Worm (Caenorhabditis elegans): ENCODE measurements around the gene K12H6.7.

Gene K12H6.7

ce11 chrII:2824169-2824568 is 12.6 kb downstream of the K12H6.7 start, which contains the start of the genes K12H6.4 and K12H6.9:
TSS of gene K12H6.4 (minus strand) at chrII:2824269.
TSS of gene K12H6.9 (plus strand) at chrII:2824404.
- TF ChIP-seq F13C5.2 (tag; optimal IDR thresholded peaks at IDR 0.05) = no peak
- TF ChIP-seq tra-4 (tag; optimal IDR thresholded peaks at IDR 0.05) = no peak
- TF ChIP-seq ceh-13 (GFP tag; optimal IDR thresholded peaks at IDR 0.05) = no peak
- no peak for TF ChIP-seq hnd-1 (tag; optimal IDR thresholded peaks at IDR 0.05)
- no peak for TF ChIP-seq hmbx-1 (tag; optimal IDR thresholded peaks at IDR 0.05)
- TF ChIP-seq hmg-4 (GFP tag; optimal IDR thresholded peaks at IDR 0.05) = no peak
- no peak for TF ChIP-seq ets-7 (tag; optimal IDR thresholded peaks at IDR 0.05)
- no peak for TF ChIP-seq pes-1 (GFP tag; IDR thresholded peaks at IDR 0.05)
- TF ChIP-seq ama-1 (optimal IDR thresholded peaks at IDR 0.05) = no peak
- TF ChIP-seq B0310.2 (tag; optimal IDR thresholded peaks at IDR 0.05) = no peak
- TF ChIP-seq sea-1 (GFP tag; conservative IDR thresholded peaks at IDR 0.05) = no peak
- TF ChIP-seq tbx-11 (GFP tag; IDR thresholded peaks at IDR 0.05) = no peak
- no peak for TF ChIP-seq ceh-36 (tag; optimal IDR thresholded peaks at IDR 0.05)
- TF ChIP-seq aly-1 (tag; optimal IDR thresholded peaks at IDR 0.05) = no peak

- TF ChIP-seq aly-1 (tag; optimal IDR thresholded peaks at IDR 0.05) (no peak), tra-4 (tag; optimal IDR thresholded peaks at IDR 0.05) (no peak), F13C5.2 (tag; optimal IDR thresholded peaks at IDR 0.05) (no peak), tbx-37 (GFP tag; conservative IDR thresholded peaks at IDR 0.05) (no peak), ceh-13 (GFP tag; optimal IDR thresholded peaks at IDR 0.05) (no peak), sea-1 (GFP tag; conservative IDR thresholded peaks at IDR 0.05) (no peak), tbx-11 (GFP tag; IDR thresholded peaks at IDR 0.05) (no peak), hmg-4 (GFP tag; optimal IDR thresholded peaks at IDR 0.05) (no peak), flt-1 (GFP tag; IDR thresholded peaks at IDR 0.05) (no peak), scrt-1 (GFP tag; IDR thresholded peaks at IDR 0.05) (no peak), ceh-36 (tag; optimal IDR thresholded peaks at IDR 0.05) (no peak), hnd-1 (tag; optimal IDR thresholded peaks at IDR 0.05) (no peak)
Observed at ce11 chrII:2822435-2822920, 14.3 kb downstream of the K12H6.7 start, which contains the start of the genes fut-4 and K12H6.10. TSS of gene fut-4 (minus strand) at chrII:2822535. TSS of gene K12H6.10 (plus strand) at chrII:2822870.

ce11 chrII:2816676-2817075 is 20.1 kb downstream of the K12H6.7 start, which contains the start of gene set-13:
TSS of gene set-13 (plus strand) at chrII:2816976.
- TF ChIP-seq hmbx-1 (tag; optimal IDR thresholded peaks at IDR 0.05) (no peak), B0310.2 (tag; optimal IDR thresholded peaks at IDR 0.05) (no peak), ets-7 (tag; optimal IDR thresholded peaks at IDR 0.05) (no peak)

- TF ChIP-seq hnd-1 (tag; optimal IDR thresholded peaks at IDR 0.05) (no peak), tbx-11 (GFP tag; IDR thresholded peaks at IDR 0.05) (no peak), B0310.2 (tag; optimal IDR thresholded peaks at IDR 0.05) (no peak), hmg-4 (GFP tag; optimal IDR thresholded peaks at IDR 0.05) (no peak), flt-1 (GFP tag; IDR thresholded peaks at IDR 0.05) (no peak), ceh-36 (tag; optimal IDR thresholded peaks at IDR 0.05) (no peak), sea-1 (GFP tag; conservative IDR thresholded peaks at IDR 0.05) (no peak), tra-4 (tag; optimal IDR thresholded peaks at IDR 0.05) (no peak), pes-1 (GFP tag; IDR thresholded peaks at IDR 0.05) (no peak), ceh-13 (GFP tag; optimal IDR thresholded peaks at IDR 0.05) (no peak), hmbx-1 (tag; optimal IDR thresholded peaks at IDR 0.05) (no peak), scrt-1 (GFP tag; IDR thresholded peaks at IDR 0.05) (no peak), F13C5.2 (tag; optimal IDR thresholded peaks at IDR 0.05) (no peak)
Observed at ce11 chrII:2815444-2815843, 21.3 kb downstream of the K12H6.7 start, which contains the start of gene K12H6.2. TSS of gene K12H6.2 (minus strand) at chrII:2815544.

ce11 chrII:2815017-2815416 is 21.7 kb downstream of the K12H6.7 start:
- TF ChIP-seq pes-1 (GFP tag; IDR thresholded peaks at IDR 0.05) = no peak

ce11 chrII:2807674-2808206 is 29.0 kb downstream of the K12H6.7 start, which contains the start of gene K12H6.12:
TSS of gene K12H6.12 (plus strand) at chrII:2808156.
- no peak for TF ChIP-seq ets-7 (tag; optimal IDR thresholded peaks at IDR 0.05)
- TF ChIP-seq flt-1 (GFP tag; IDR thresholded peaks at IDR 0.05) = no peak
- TF ChIP-seq hmg-4 (GFP tag; optimal IDR thresholded peaks at IDR 0.05) = no peak
- TF ChIP-seq F13C5.2 (tag; optimal IDR thresholded peaks at IDR 0.05) = no peak
- no peak for TF ChIP-seq B0310.2 (tag; optimal IDR thresholded peaks at IDR 0.05)
- TF ChIP-seq pes-1 (GFP tag; IDR thresholded peaks at IDR 0.05) = no peak
- TF ChIP-seq ama-1 (optimal IDR thresholded peaks at IDR 0.05) = no peak
- TF ChIP-seq hnd-1 (tag; optimal IDR thresholded peaks at IDR 0.05) = no peak
- TF ChIP-seq tbx-11 (GFP tag; IDR thresholded peaks at IDR 0.05) = no peak
- TF ChIP-seq aly-1 (tag; optimal IDR thresholded peaks at IDR 0.05) = no peak

- TF ChIP-seq tbx-37 (GFP tag; conservative IDR thresholded peaks at IDR 0.05) (no peak), ets-7 (tag; optimal IDR thresholded peaks at IDR 0.05) (no peak), ama-1 (optimal IDR thresholded peaks at IDR 0.05) (no peak), ceh-36 (tag; optimal IDR thresholded peaks at IDR 0.05) (no peak), F13C5.2 (tag; optimal IDR thresholded peaks at IDR 0.05) (no peak), B0310.2 (tag; optimal IDR thresholded peaks at IDR 0.05) (no peak), hmbx-1 (tag; optimal IDR thresholded peaks at IDR 0.05) (no peak), aly-1 (tag; optimal IDR thresholded peaks at IDR 0.05) (no peak), tra-4 (tag; optimal IDR thresholded peaks at IDR 0.05) (no peak), hnd-1 (tag; optimal IDR thresholded peaks at IDR 0.05) (no peak), tbx-11 (GFP tag; IDR thresholded peaks at IDR 0.05) (no peak), hmg-4 (GFP tag; optimal IDR thresholded peaks at IDR 0.05) (no peak), ceh-13 (GFP tag; optimal IDR thresholded peaks at IDR 0.05) (no peak), flt-1 (GFP tag; IDR thresholded peaks at IDR 0.05) (no peak), scrt-1 (GFP tag; IDR thresholded peaks at IDR 0.05) (no peak), pes-1 (GFP tag; IDR thresholded peaks at IDR 0.05) (no peak)
Observed at ce11 chrII:2805566-2805965, 31.2 kb downstream of the K12H6.7 start.

- no peak for TF ChIP-seq ama-1 (optimal IDR thresholded peaks at IDR 0.05)
- TF ChIP-seq F13C5.2 (tag; optimal IDR thresholded peaks at IDR 0.05) = no peak
- TF ChIP-seq ceh-13 (GFP tag; optimal IDR thresholded peaks at IDR 0.05) = no peak
- TF ChIP-seq hmbx-1 (tag; optimal IDR thresholded peaks at IDR 0.05) = no peak
- no peak for TF ChIP-seq hmg-4 (GFP tag; optimal IDR thresholded peaks at IDR 0.05)
- TF ChIP-seq tra-4 (tag; optimal IDR thresholded peaks at IDR 0.05) = no peak
- no peak for TF ChIP-seq pes-1 (GFP tag; IDR thresholded peaks at IDR 0.05)
- TF ChIP-seq scrt-1 (GFP tag; IDR thresholded peaks at IDR 0.05) = no peak
Observed at ce11 chrII:2804949-2805348, 31.8 kb downstream of the K12H6.7 start.
